Worm (Caenorhabditis elegans) whole organism, L4 larva: Measurements from ENCODE around the gene srz-67.

Experiments
- D1046.2 ChIP-seq: fragments of 200-800 bp; sonication (Bioruptor generic); IDR thresholded peaks from 2 replicates; pipeline ENCODE4 v1.3.6; 2022; ENCODE audit warnings: missing genetic modification characterization, missing compliant biosample characterization
- F37D6.2 ChIP-seq: sonication (generic microtip); optimal IDR thresholded peaks from 2 replicates; lab custom pipeline; 2016; ENCODE audit warnings: mild to moderate bottlenecking, missing genetic modification characterization, missing compliant biosample characterization
- T20F7.1 ChIP-seq: fragments of 200-800 bp; sonication (Bioruptor generic); optimal IDR thresholded peaks from 2 replicates; lab custom pipeline; 2018; ENCODE audit warnings: mild to moderate bottlenecking, missing genetic modification characterization, missing compliant biosample characterization
- aha-1 ChIP-seq: fragments of 150-350 bp; peaks from one replicate; lab custom pipeline; 2014; ENCODE audit warnings: missing biosample characterization, missing genetic modification characterization
- aly-2 ChIP-seq: sonication (generic microtip); optimal IDR thresholded peaks from 2 replicates; lab custom pipeline; 2018; ENCODE audit warnings: missing biosample characterization, missing genetic modification characterization
- ama-1 ChIP-seq: fragments of 150-350 bp; optimal IDR thresholded peaks from 2 replicates; lab custom pipeline; 2014; ENCODE audit warnings: inconsistent platforms, mixed read lengths
- attf-4 ChIP-seq: sonication (generic microtip); optimal IDR thresholded peaks from 3 replicates; lab custom pipeline; 2017; ENCODE audit warnings: missing biosample characterization, missing genetic modification characterization
- ceh-32 ChIP-seq: sonication (generic microtip); optimal IDR thresholded peaks from 2 replicates; lab custom pipeline; 2016; ENCODE audit warnings: mild to moderate bottlenecking, missing genetic modification characterization, missing compliant biosample characterization; ENCODE audit not compliant: poor library complexity
- ces-1 ChIP-seq: fragments of 150-350 bp; sonication (generic microtip); optimal IDR thresholded peaks from 4 replicates; lab custom pipeline; 2014; ENCODE audit warnings: missing biosample characterization, missing genetic modification reagents, missing genetic modification characterization
- daf-19 ChIP-seq: fragments of 200-800 bp; sonication (Bioruptor generic); conservative IDR thresholded peaks from 2 replicates; pipeline ENCODE4 v1.3.6; 2022; ENCODE audit warnings: missing genetic modification characterization, missing compliant biosample characterization
- daf-8 ChIP-seq: fragments of 200-800 bp; sonication (Bioruptor generic); IDR thresholded peaks from 2 replicates; pipeline ENCODE4 v1.3.6; 2022; ENCODE audit warnings: missing genetic modification characterization, missing compliant biosample characterization
- dmd-6 ChIP-seq: fragments of 200-800 bp; sonication (Bioruptor generic); IDR thresholded peaks from 2 replicates; pipeline ENCODE4 v1.3.6; 2022; ENCODE audit warnings: missing genetic modification reagents, missing genetic modification characterization, missing compliant biosample characterization
- dpl-1 ChIP-seq: fragments of 150-350 bp; optimal IDR thresholded peaks from 2 replicates; lab custom pipeline; 2014; ENCODE audit warnings: missing biosample characterization, missing genetic modification reagents, missing genetic modification characterization
- duxl-1 ChIP-seq: sonication (generic microtip); optimal IDR thresholded peaks from 2 replicates; lab custom pipeline; 2016; ENCODE audit warnings: mild to moderate bottlenecking, missing genetic modification characterization, moderate library complexity, missing compliant biosample characterization; ENCODE audit not compliant: poor library complexity
- gei-8 ChIP-seq: fragments of 200-800 bp; sonication (Bioruptor generic); optimal IDR thresholded peaks from 2 replicates; lab custom pipeline; 2018; ENCODE audit warnings: mild to moderate bottlenecking, missing genetic modification characterization, missing compliant biosample characterization
- hlh-30 ChIP-seq: sonication (generic microtip); optimal IDR thresholded peaks from 2 replicates; lab custom pipeline; 2017; ENCODE audit warnings: antibody characterized with exemption, mild to moderate bottlenecking, missing genetic modification characterization, missing compliant biosample characterization; ENCODE audit not compliant: insufficient read depth
- hmg-1.1 ChIP-seq: fragments of 200-800 bp; sonication (Bioruptor generic); IDR thresholded peaks from 2 replicates; pipeline ENCODE4 v1.3.6; 2022; ENCODE audit warnings: missing genetic modification reagents, missing genetic modification characterization, missing compliant biosample characterization
- lim-7 ChIP-seq: fragments of 200-800 bp; sonication (Bioruptor generic); IDR thresholded peaks from 2 replicates; pipeline ENCODE4 v1.3.6; 2022; ENCODE audit warnings: missing genetic modification characterization, missing compliant biosample characterization
- lin-13 ChIP-seq: fragments of 150-350 bp; optimal IDR thresholded peaks from 2 replicates; lab custom pipeline; 2014; ENCODE audit warnings: missing biosample characterization, missing genetic modification reagents, missing genetic modification characterization
- mep-1 ChIP-seq: fragments of 150-350 bp; sonication (generic microtip); optimal IDR thresholded peaks from 3 replicates; lab custom pipeline; 2014; ENCODE audit warnings: missing biosample characterization, missing genetic modification characterization
- mes-2 ChIP-seq: sonication (generic microtip); optimal IDR thresholded peaks from 2 replicates; lab custom pipeline; 2016; ENCODE audit warnings: missing genotype, mild to moderate bottlenecking, missing genetic modification characterization, missing compliant biosample characterization; ENCODE audit not compliant: poor library complexity, severe bottlenecking
- mxl-3 ChIP-seq: fragments of 200-800 bp; sonication (Bioruptor generic); optimal IDR thresholded peaks from 2 replicates; lab custom pipeline; 2018; ENCODE audit warnings: mild to moderate bottlenecking, missing genetic modification characterization, missing compliant biosample characterization
- nhr-10 ChIP-seq: fragments of 150-350 bp; optimal IDR thresholded peaks from 2 replicates; lab custom pipeline; 2014; ENCODE audit warnings: missing biosample characterization, missing genetic modification characterization
- nhr-102 ChIP-seq: sonication (generic microtip); optimal IDR thresholded peaks from 2 replicates; lab custom pipeline; 2016; ENCODE audit warnings: mild to moderate bottlenecking, missing genetic modification characterization, moderate library complexity, missing compliant biosample characterization
- nhr-28 ChIP-seq: fragments of 150-350 bp; optimal IDR thresholded peaks from 2 replicates; lab custom pipeline; 2014; ENCODE audit warnings: missing biosample characterization, missing genetic modification characterization
- nhr-42 ChIP-seq: fragments of 200-800 bp; sonication (Bioruptor generic); IDR thresholded peaks from 2 replicates; pipeline ENCODE4 v1.3.6; 2022; ENCODE audit warnings: missing genetic modification characterization, missing compliant biosample characterization
- nhr-77 ChIP-seq: fragments of 150-350 bp; optimal IDR thresholded peaks from 2 replicates; lab custom pipeline; 2014; ENCODE audit warnings: missing biosample characterization, missing genetic modification characterization
- pha-4 ChIP-seq, 2 experiments: fragments of 150-350 bp in 1 of 2; fragments of 200-800 bp in 1 of 2; sonication (Bioruptor generic) in 1 of 2; IDR thresholded peaks in 1 of 2; optimal IDR thresholded peaks in 1 of 2; 2 replicates each; pipeline versions ENCODE4 v1.3.6 to Lab custom; 2014 to 2022; ENCODE audit warnings: missing genetic modification characterization in 2 of 2, missing genetic modification reagents in 2 of 2, missing biosample characterization in 1 of 2, missing compliant biosample characterization in 1 of 2
- rbr-2 ChIP-seq: sonication (generic microtip); optimal IDR thresholded peaks from 2 replicates; lab custom pipeline; 2016; ENCODE audit warnings: missing genotype, missing genetic modification characterization, missing compliant biosample characterization
- snpc-1.2 ChIP-seq: fragments of 200-800 bp; sonication (Bioruptor generic); IDR thresholded peaks from 2 replicates; pipeline ENCODE4 v1.3.6; 2022; ENCODE audit warnings: missing genetic modification reagents, missing genetic modification characterization, missing compliant biosample characterization
- spr-1 ChIP-seq: sonication (generic microtip); optimal IDR thresholded peaks from 2 replicates; lab custom pipeline; 2016; ENCODE audit warnings: mild to moderate bottlenecking, missing genetic modification characterization, missing compliant biosample characterization
- spr-3 ChIP-seq: fragments of 200-800 bp; sonication (Bioruptor generic); optimal IDR thresholded peaks from 2 replicates; lab custom pipeline; 2018; ENCODE audit warnings: mild to moderate bottlenecking, missing genetic modification characterization, missing compliant biosample characterization
- unc-39 ChIP-seq: sonication (generic microtip); optimal IDR thresholded peaks from 2 replicates; lab custom pipeline; 2017; ENCODE audit warnings: missing biosample characterization, missing genetic modification characterization
- vab-7 ChIP-seq: fragments of 200-800 bp; sonication (Bioruptor generic); IDR thresholded peaks from 2 replicates; pipeline ENCODE4 v1.3.6; 2022; ENCODE audit warnings: missing genetic modification reagents, missing genetic modification characterization, missing compliant biosample characterization
- zag-1 ChIP-seq: fragments of 150-350 bp; optimal IDR thresholded peaks from 2 replicates; lab custom pipeline; 2014; ENCODE audit warnings: missing biosample characterization, missing genetic modification characterization
- zip-11 ChIP-seq: fragments of 200-800 bp; sonication (Bioruptor generic); IDR thresholded peaks from 2 replicates; pipeline ENCODE4 v1.3.6; 2022; ENCODE audit warnings: missing genetic modification characterization, missing compliant biosample characterization
- ztf-7 ChIP-seq: fragments of 150-350 bp; optimal IDR thresholded peaks from 2 replicates; lab custom pipeline; 2014; ENCODE audit warnings: missing biosample characterization, missing genetic modification characterization

Gene srz-67

DNA sequence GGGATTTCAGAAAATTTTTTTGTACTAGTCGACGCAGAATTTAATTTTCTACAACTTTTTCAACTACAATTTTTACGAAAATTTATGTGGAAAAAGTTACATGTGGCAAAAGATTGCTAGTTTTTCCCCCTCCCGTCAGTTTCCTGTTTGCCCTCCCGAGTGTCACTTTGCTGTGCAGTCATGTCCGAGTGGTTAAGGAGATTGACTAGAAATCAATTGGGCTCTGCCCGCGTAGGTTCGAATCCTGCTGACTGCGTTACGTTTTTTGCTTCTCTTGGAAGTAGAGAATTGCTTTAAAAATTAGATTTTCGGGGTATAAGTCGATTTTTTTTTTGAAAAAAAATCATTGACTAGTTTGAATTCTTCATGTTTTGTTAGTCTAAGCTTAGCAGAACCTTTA is 30.9 kb upstream of the srz-67 start (continued):
- TF ChIP-seq lim-7 (GFP tag; lab: Robert Waterston, UW) (peak; percentile 70), rbr-2 (tag; lab: Kevin White, UChicago) (no peak), F37D6.2 (no peak), snpc-1.2 (GFP tag; lab: Robert Waterston, UW) (0 out of 2 replicates have a peak, but pooled peaks have one; percentile 45), duxl-1 (tag; lab: Kevin White, UChicago) (peak; percentile 61), aha-1 (tag; lab: Kevin White, UChicago) (no peak), pha-4 (GFP tag; IDR thresholded peaks at IDR 0.05; lab: Robert Waterston, UW) (peak; percentile 53; the same call in 1 of the 2 replicates), pha-4 (tag; optimal IDR thresholded peaks at IDR 0.05; lab: Kevin White, UChicago) (no peak), hmg-1.1 (0 out of 2 replicates have a peak, but pooled peaks have one; percentile 10), ama-1 (no peak), attf-4 (tag; lab: Kevin White, UChicago) (no peak), nhr-77 (tag; lab: Kevin White, UChicago) (no peak), dmd-6 (GFP tag; lab: Robert Waterston, UW) (peak; percentile 28; the same call in 1 of the 2 replicates), mxl-3 (GFP tag; lab: Kevin White, UChicago) (no peak)
- TF ChIP-seq, all 104 proteins: peak for 17

- TF ChIP-seq mep-1 (tag; lab: Kevin White, UChicago) (no peak), ces-1 (GFP tag; lab: Kevin White, UChicago) (no peak), daf-19 (GFP tag; lab: Robert Waterston, UW) (no peak), nhr-28 (tag; lab: Kevin White, UChicago) (no peak), pha-4 (GFP tag; IDR thresholded peaks at IDR 0.05; lab: Robert Waterston, UW) (no peak), pha-4 (tag; optimal IDR thresholded peaks at IDR 0.05; lab: Kevin White, UChicago) (no peak), attf-4 (tag; lab: Kevin White, UChicago) (no peak), nhr-42 (no peak), T20F7.1 (GFP tag; lab: Kevin White, UChicago) (no peak), spr-3 (GFP tag; lab: Kevin White, UChicago) (no peak), zag-1 (tag; lab: Kevin White, UChicago) (no peak), lin-13 (GFP tag; lab: Kevin White, UChicago) (no peak), unc-39 (tag; lab: Kevin White, UChicago) (no peak), vab-7 (GFP tag; lab: Robert Waterston, UW) (no peak), dpl-1 (GFP tag; lab: Kevin White, UChicago) (no peak), D1046.2 (GFP tag; lab: Robert Waterston, UW) (no peak), nhr-10 (tag; lab: Kevin White, UChicago) (no peak), hlh-30 (tag; lab: Kevin White, UChicago) (no peak)
Measured at ce11 chrII:3267365-3267764, 30.4 kb upstream of the srz-67 start, which contains the start of gene F02E11.7. Gene F02E11.7 (plus strand): TSS chrII:3267665.

- TF ChIP-seq mes-2 (tag; lab: Kevin White, UChicago) = no peak
- no peak for TF ChIP-seq gei-8 (GFP tag; lab: Kevin White, UChicago)
- TF ChIP-seq nhr-102 (tag; lab: Kevin White, UChicago) = no peak
- TF ChIP-seq spr-1 = no peak
- TF ChIP-seq zip-11 = no peak
- TF ChIP-seq daf-8 (GFP tag; lab: Robert Waterston, UW) = no peak
- no peak for TF ChIP-seq ceh-32 (tag; lab: Kevin White, UChicago)
- TF ChIP-seq ztf-7 (tag; lab: Kevin White, UChicago) = no peak
- TF ChIP-seq mep-1 (tag; lab: Kevin White, UChicago) = no peak
- TF ChIP-seq aly-2 (tag; lab: Kevin White, UChicago) = no peak
- TF ChIP-seq, all 104 proteins: peak for 0
Measured at ce11 chrII:3264704-3265103, 27.8 kb upstream of the srz-67 start.
